Worm (Caenorhabditis elegans) whole organism, young adult: ENCODE measurements around the gene cids-1.

Experiments used
- B0261.1 ChIP-seq: sonication (generic microtip); optimal IDR thresholded peaks from 2 replicates; lab custom pipeline; 2016; ENCODE audit warnings: mild to moderate bottlenecking, missing genetic modification characterization, moderate library complexity, missing compliant biosample characterization
- F10E7.11 ChIP-seq: sonication (generic microtip); optimal IDR thresholded peaks from 2 replicates; lab custom pipeline; 2017; ENCODE audit warnings: mild to moderate bottlenecking, missing genetic modification characterization, moderate library complexity, missing compliant biosample characterization
- Y79H2A.3 ChIP-seq: fragments of 200-800 bp; sonication (Bioruptor generic); conservative IDR thresholded peaks from 2 replicates; pipeline ENCODE4 v1.3.6; 2022; ENCODE audit warnings: missing genetic modification reagents, missing genetic modification characterization, missing compliant biosample characterization
- aptf-3 ChIP-seq: fragments of 200-800 bp; sonication (Bioruptor generic); IDR thresholded peaks from 2 replicates; pipeline ENCODE4 v1.3.6; 2022; ENCODE audit warnings: missing genetic modification characterization, missing compliant biosample characterization
- lin-35 ChIP-seq, 3 experiments: fragments of 150-350 bp in 2 of 3; sonication (generic microtip) in 1 of 3; optimal IDR thresholded peaks; 2 replicates each; lab custom pipeline; 2014 to 2018; ENCODE audit warnings: missing biosample characterization in 3 of 3, missing genetic modification characterization in 3 of 3, missing genetic modification reagents in 3 of 3

DNA sequence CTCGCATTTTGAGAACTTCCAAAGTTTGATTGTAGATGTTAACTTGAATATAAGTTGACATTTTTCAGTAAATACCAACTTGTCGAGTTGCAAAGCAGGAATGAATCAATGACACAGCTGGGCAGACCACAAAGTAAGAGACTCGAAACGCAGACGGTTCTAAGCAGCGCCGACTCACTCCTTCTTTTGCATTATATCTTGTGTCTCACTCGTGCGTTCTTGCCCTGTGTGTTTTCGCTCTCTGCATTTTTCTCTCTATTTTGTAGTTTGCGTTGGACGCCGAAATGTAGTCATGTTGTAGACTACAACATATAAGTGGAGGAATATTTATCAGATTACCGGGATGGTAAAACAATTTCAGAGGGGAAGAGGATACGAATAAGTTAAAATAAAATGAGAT is 1.4 kb upstream of the cids-1 start, which contains the start of gene C02F5.12:
- TF ChIP-seq B0261.1 (tag; lab: Kevin White, UChicago) (no peak), aptf-3 (no peak), F10E7.11 (tag; lab: Kevin White, UChicago) (no peak), lin-35 (GFP tag; optimal IDR thresholded peaks at IDR 0.05; lab: Kevin White, UChicago) (no peak), Y79H2A.3 (GFP tag; lab: Robert Waterston, UW) (no peak)
